Worm (Caenorhabditis elegans) whole organism, L2 larva: ENCODE data around the gene C02F5.3.

Experiments used
- mab-5 ChIP-seq: fragments of 150-350 bp; optimal IDR thresholded peaks from 2 replicates; lab custom pipeline; 2014; ENCODE audit warnings: missing biosample characterization, missing genetic modification characterization
- nhr-77 ChIP-seq: fragments of 150-350 bp; optimal IDR thresholded peaks from 2 replicates; lab custom pipeline; 2014; ENCODE audit warnings: missing biosample characterization, missing genetic modification characterization
- snpc-4 ChIP-seq: fragments of 150-350 bp; optimal IDR thresholded peaks from 2 replicates; lab custom pipeline; 2014; ENCODE audit warnings: missing biosample characterization, missing genetic modification characterization

DNA sequence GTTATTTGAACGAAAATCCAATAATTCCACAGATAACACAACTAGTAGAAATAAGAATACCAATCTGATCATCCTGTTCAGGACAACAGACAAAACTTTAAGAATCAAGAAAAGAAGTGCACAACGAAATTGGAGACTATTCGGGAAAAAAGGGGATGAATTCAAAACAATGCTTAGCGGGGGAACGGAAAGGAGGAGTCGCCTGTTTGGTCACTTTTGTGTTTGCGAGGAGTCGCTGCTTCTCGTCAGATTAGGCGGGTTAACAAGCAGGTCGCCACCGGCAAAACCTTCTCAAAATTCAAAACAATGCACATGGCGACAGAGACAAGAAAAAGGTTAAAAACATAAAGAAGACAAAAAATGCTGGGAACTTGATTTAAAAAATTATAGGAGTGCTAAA is 35.9 kb upstream of the C02F5.3 start, which contains the start of gene C30A5.10:
- TF ChIP-seq mab-5 (tag; lab: Kevin White, UChicago) (no peak), nhr-77 (tag; lab: Kevin White, UChicago) (no peak), snpc-4 (no peak)
